In the genomic region with DNA sequence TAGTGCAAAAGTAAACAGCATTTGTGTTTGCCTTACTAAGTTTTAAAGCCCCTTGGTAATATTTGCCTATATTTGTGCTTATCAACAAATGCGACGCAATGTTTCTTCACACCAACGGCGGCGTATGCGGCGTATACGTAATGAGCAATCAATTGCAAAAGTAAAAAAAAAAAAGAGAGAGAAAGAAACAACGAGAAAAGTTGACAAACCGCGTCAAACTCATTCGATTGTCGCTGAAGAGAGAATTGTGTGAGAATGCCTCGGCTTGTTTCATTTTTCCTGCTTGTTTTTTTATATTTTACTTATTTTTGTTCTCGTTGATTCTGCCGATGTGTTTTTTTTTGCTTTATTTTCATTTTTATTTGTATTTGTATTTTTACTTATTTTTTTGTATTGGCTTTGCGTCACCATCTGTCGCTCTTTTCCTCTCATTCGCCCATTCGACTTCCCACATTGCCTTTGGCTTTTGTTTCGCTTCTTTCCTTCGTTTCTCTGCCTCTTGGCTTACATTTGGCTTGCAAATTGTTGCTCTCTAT, we compare ENCODE assay signal across 5 fruit fly cellular contexts.
TF ChIP-seq lines count a peak whose summit lies in the region.

No protein-coding gene starts in this region.

- TF ChIP-seq CTCF in whole organism, embryonic (GFP tag; optimal IDR thresholded peaks at IDR 0.05; lab: Kevin White, UChicago), result no peak

TF ChIP-seq in whole organism, adult, 20 proteins besides CTCF, POLR2A, EP300 and RAD21 (continues in another document):
- TF ChIP-seq CG7101 (tag; optimal IDR thresholded peaks at IDR 0.05; lab: Kevin White, UChicago) (peak; percentile 76), Clk (GFP tag; optimal IDR thresholded peaks at IDR 0.05; lab: Kevin White, UChicago) (peak; percentile 60), CG1620 (GFP tag; optimal IDR thresholded peaks at IDR 0.05; lab: Kevin White, UChicago) (peak; percentile 36), ovo (GFP tag; optimal IDR thresholded peaks at IDR 0.05; lab: Kevin White, UChicago) (peak; percentile 75), toe (GFP tag; optimal IDR thresholded peaks at IDR 0.05; lab: Kevin White, UChicago) (peak; percentile 53), bab1 (GFP tag; optimal IDR thresholded peaks at IDR 0.05; lab: Kevin White, UChicago) (no peak), CG7045 (GFP tag; optimal IDR thresholded peaks at IDR 0.05; lab: Kevin White, UChicago) (peak; percentile 60), Crg-1 (GFP tag; optimal IDR thresholded peaks at IDR 0.05; lab: Kevin White, UChicago) (peak; percentile 85), cic (GFP tag; optimal IDR thresholded peaks at IDR 0.05; lab: Kevin White, UChicago) (peak; percentile 88), CG11617 (GFP tag; optimal IDR thresholded peaks at IDR 0.05; lab: Kevin White, UChicago) (peak; percentile 79), CG5204 (GFP tag; optimal IDR thresholded peaks at IDR 0.05; lab: Kevin White, UChicago) (peak; percentile 59), CG14711 (tag; optimal IDR thresholded peaks at IDR 0.05; lab: Kevin White, UChicago) (peak; percentile 39), tj (GFP tag; optimal IDR thresholded peaks at IDR 0.05; lab: Kevin White, UChicago) (peak; percentile 73), CG12768 (GFP tag; optimal IDR thresholded peaks at IDR 0.05; lab: Kevin White, UChicago) (peak; percentile 86), Hr96 (GFP tag; optimal IDR thresholded peaks at IDR 0.05; lab: Kevin White, UChicago) (peak; percentile 29), Mnt (GFP tag; optimal IDR thresholded peaks at IDR 0.05; lab: Kevin White, UChicago) (peak; percentile 70), pad (GFP tag; optimal IDR thresholded peaks at IDR 0.05; lab: Kevin White, UChicago) (no peak)

TF ChIP-seq in whole organism, embryonic, 481 proteins besides CTCF, POLR2A, EP300 and RAD21:
- TF ChIP-seq Trl (optimal IDR thresholded peaks at IDR 0.05; lab: Kevin White, UChicago) (peak in 1 of 2 experiments; percentile 62), Trl (GFP tag; optimal IDR thresholded peaks at IDR 0.05; lab: Kevin White, UChicago) (no peak), PHDP (tag; optimal IDR thresholded peaks at IDR 0.05; lab: Kevin White, UChicago) (peak; percentile 27), bbx (GFP tag; IDR thresholded peaks at IDR 0.05; lab: Robert Waterston, UW; ENCODE audit: partially characterized antibody) (no peak), Hmr (GFP tag; optimal IDR thresholded peaks at IDR 0.05; lab: Kevin White, UChicago) (peak; percentile 11), lbe (GFP tag; optimal IDR thresholded peaks at IDR 0.05; lab: Kevin White, UChicago) (peak; percentile 57), Drgx (GFP tag; IDR thresholded peaks at IDR 0.05; lab: Robert Waterston, UW) (peak; percentile 96), nom (GFP tag; optimal IDR thresholded peaks at IDR 0.05; lab: Kevin White, UChicago) (peak; percentile 99), toy (GFP tag; IDR thresholded peaks at IDR 0.05; lab: Robert Waterston, UW) (no peak), CG11093 (GFP tag; IDR thresholded peaks at IDR 0.05; lab: Robert Waterston, UW) (no peak), Rfx (GFP tag; IDR thresholded peaks at IDR 0.05; lab: Robert Waterston, UW) (peak; percentile 19; the same call in 1 of the 2 replicates), corto (GFP tag; optimal IDR thresholded peaks at IDR 0.05; lab: Kevin White, UChicago) (peak; percentile 52), bsh (GFP tag; optimal IDR thresholded peaks at IDR 0.05; lab: Kevin White, UChicago) (peak in 1 of 2 experiments; percentile 98), vfl (GFP tag; optimal IDR thresholded peaks at IDR 0.05; lab: Kevin White, UChicago) (no peak)

TF ChIP-seq in whole organism, prepupa, 60 proteins besides CTCF, POLR2A, EP300 and RAD21 (continues in another document):
- TF ChIP-seq Sox14 (GFP tag; optimal IDR thresholded peaks at IDR 0.05; lab: Kevin White, UChicago) (peak; percentile 78), Eip78C (GFP tag; lab: Kevin White, UChicago) (peak; percentile 91), Hr38 (GFP tag; optimal IDR thresholded peaks at IDR 0.05; lab: Kevin White, UChicago) (no peak), CG6808 (GFP tag; optimal IDR thresholded peaks at IDR 0.05; lab: Kevin White, UChicago) (peak; percentile 98), CG1621 (tag; optimal IDR thresholded peaks at IDR 0.05; lab: Kevin White, UChicago) (peak; percentile 92), CG11294 (GFP tag; IDR thresholded peaks at IDR 0.05; lab: Robert Waterston, UW) (peak; percentile 62; the same call in 1 of the 2 replicates), CG34406 (GFP tag; optimal IDR thresholded peaks at IDR 0.05; lab: Kevin White, UChicago) (peak; percentile 82), CG8632 (GFP tag; optimal IDR thresholded peaks at IDR 0.05; lab: Kevin White, UChicago) (peak; percentile 85), CG11762 (GFP tag; optimal IDR thresholded peaks at IDR 0.05; lab: Kevin White, UChicago; ENCODE audit: insufficient read depth) (peak; percentile 84), CG3032 (tag; optimal IDR thresholded peaks at IDR 0.05; lab: Kevin White, UChicago) (peak; percentile 84), OdsH (GFP tag; optimal IDR thresholded peaks at IDR 0.05; lab: Kevin White, UChicago) (peak; percentile 78), dac (GFP tag; optimal IDR thresholded peaks at IDR 0.05; lab: Kevin White, UChicago) (peak; percentile 66), CG6276 (GFP tag; optimal IDR thresholded peaks at IDR 0.05; lab: Kevin White, UChicago) (peak; percentile 98), topi (GFP tag; optimal IDR thresholded peaks at IDR 0.05; lab: Kevin White, UChicago) (peak; percentile 69), dsx (GFP tag; optimal IDR thresholded peaks at IDR 0.05; lab: Kevin White, UChicago; ENCODE audit: poor library complexity, severe bottlenecking) (peak; percentile 88), net (GFP tag; optimal IDR thresholded peaks at IDR 0.05; lab: Kevin White, UChicago) (peak; percentile 94), esn (GFP tag; optimal IDR thresholded peaks at IDR 0.05; lab: Kevin White, UChicago) (peak; percentile 69), acj6 (GFP tag; optimal IDR thresholded peaks at IDR 0.05; lab: Kevin White, UChicago) (peak; percentile 63)

TF ChIP-seq in whole organism, pupa, 21 proteins besides CTCF, POLR2A, EP300 and RAD21 (continues in another document):
- no peak for TF ChIP-seq CG10348 (GFP tag; IDR thresholded peaks at IDR 0.05; lab: Robert Waterston, UW)
- TF ChIP-seq CG12605 (GFP tag; IDR thresholded peaks at IDR 0.05; lab: Robert Waterston, UW), result peak; percentile 100
- TF ChIP-seq rn (GFP tag; IDR thresholded peaks at IDR 0.05; lab: Robert Waterston, UW), result peak; percentile 90
- peak; percentile 91 for TF ChIP-seq D1 (tag; optimal IDR thresholded peaks at IDR 0.05; lab: Kevin White, UChicago)
- peak; percentile 99 for TF ChIP-seq gl (tag; optimal IDR thresholded peaks at IDR 0.05; lab: Kevin White, UChicago)
- TF ChIP-seq CG13204 (GFP tag; optimal IDR thresholded peaks at IDR 0.05; lab: Kevin White, UChicago), result peak; percentile 97
- TF ChIP-seq CG8301 (tag; optimal IDR thresholded peaks at IDR 0.05; lab: Kevin White, UChicago), result peak; percentile 87
- peak; percentile 59 for TF ChIP-seq EcR (GFP tag; optimal IDR thresholded peaks at IDR 0.05; lab: Kevin White, UChicago)
- peak; percentile 96 for TF ChIP-seq CG34367 (tag; optimal IDR thresholded peaks at IDR 0.05; lab: Kevin White, UChicago)
- peak; percentile 92 for TF ChIP-seq CG14655 (GFP tag; optimal IDR thresholded peaks at IDR 0.05; lab: Kevin White, UChicago)
- TF ChIP-seq Pif1B (GFP tag; optimal IDR thresholded peaks at IDR 0.05; lab: Kevin White, UChicago), result peak; percentile 88
- TF ChIP-seq CG4496 (GFP tag; IDR thresholded peaks at IDR 0.05; lab: Robert Waterston, UW), result peak; percentile 98
- peak; percentile 96 for TF ChIP-seq CG15710 (tag; optimal IDR thresholded peaks at IDR 0.05; lab: Kevin White, UChicago)
- peak; percentile 87 for TF ChIP-seq Snoo (tag; optimal IDR thresholded peaks at IDR 0.05; lab: Kevin White, UChicago)
- TF ChIP-seq CG8159 (tag; optimal IDR thresholded peaks at IDR 0.05; lab: Kevin White, UChicago), result peak; percentile 93
- peak; percentile 91 for TF ChIP-seq CG17806 (tag; optimal IDR thresholded peaks at IDR 0.05; lab: Kevin White, UChicago)
- TF ChIP-seq Pif1A (GFP tag; optimal IDR thresholded peaks at IDR 0.05; lab: Kevin White, UChicago), result peak; percentile 95
- TF ChIP-seq CG9948 (tag; optimal IDR thresholded peaks at IDR 0.05; lab: Kevin White, UChicago), result peak; percentile 91
- peak; percentile 92 for TF ChIP-seq fd96Ca (GFP tag; IDR thresholded peaks at IDR 0.05; lab: Robert Waterston, UW)
- TF ChIP-seq CG32121 (GFP tag; IDR thresholded peaks at IDR 0.05; lab: Robert Waterston, UW), result peak; percentile 96

TF ChIP-seq in whole organism, wandering third instar larva, 38 proteins besides CTCF, POLR2A, EP300 and RAD21 (continues in another document):
- TF ChIP-seq Mio (GFP tag; optimal IDR thresholded peaks at IDR 0.05; lab: Kevin White, UChicago) (no peak), Vsx2 (GFP tag; optimal IDR thresholded peaks at IDR 0.05; lab: Kevin White, UChicago; ENCODE audit: partially characterized antibody) (no peak), usp (GFP tag; optimal IDR thresholded peaks at IDR 0.05; lab: Kevin White, UChicago) (no peak), GATAd (GFP tag; optimal IDR thresholded peaks at IDR 0.05; lab: Kevin White, UChicago) (peak; percentile 32), tai (GFP tag; optimal IDR thresholded peaks at IDR 0.05; lab: Kevin White, UChicago) (no peak), sv (GFP tag; optimal IDR thresholded peaks at IDR 0.05; lab: Kevin White, UChicago) (no peak), h (GFP tag; optimal IDR thresholded peaks at IDR 0.05; lab: Kevin White, UChicago) (no peak), Hnf4 (GFP tag; optimal IDR thresholded peaks at IDR 0.05; lab: Kevin White, UChicago) (peak; percentile 43), Rel (GFP tag; optimal IDR thresholded peaks at IDR 0.05; lab: Kevin White, UChicago) (peak; percentile 85), Rel (tag; optimal IDR thresholded peaks at IDR 0.05; lab: Kevin White, UChicago) (no peak), N (GFP tag; optimal IDR thresholded peaks at IDR 0.05; lab: Kevin White, UChicago) (no peak), dl (GFP tag; optimal IDR thresholded peaks at IDR 0.05; lab: Kevin White, UChicago; ENCODE audit: insufficient read depth in 1 of 2, partially characterized antibody in 2 of 2) (no peak), CrebA (GFP tag; optimal IDR thresholded peaks at IDR 0.05; lab: Kevin White, UChicago; ENCODE audit: borderline replicate concordance) (peak; percentile 86), Jra (GFP tag; optimal IDR thresholded peaks at IDR 0.05; lab: Kevin White, UChicago) (no peak), foxo (GFP tag; optimal IDR thresholded peaks at IDR 0.05; lab: Kevin White, UChicago) (no peak), ey (GFP tag; optimal IDR thresholded peaks at IDR 0.05; lab: Kevin White, UChicago) (no peak), CG32264 (GFP tag; optimal IDR thresholded peaks at IDR 0.05; lab: Kevin White, UChicago) (peak; percentile 53), woc (GFP tag; optimal IDR thresholded peaks at IDR 0.05; lab: Kevin White, UChicago) (no peak), sage (GFP tag; optimal IDR thresholded peaks at IDR 0.05; lab: Kevin White, UChicago) (peak; percentile 32), pan (optimal IDR thresholded peaks at IDR 0.05; lab: Kevin White, UChicago) (no peak), fru (GFP tag; optimal IDR thresholded peaks at IDR 0.05; lab: Kevin White, UChicago) (peak; percentile 41), Sp1 (GFP tag; optimal IDR thresholded peaks at IDR 0.05; lab: Kevin White, UChicago) (peak; percentile 93)
